Worm (Caenorhabditis elegans) whole organism, L4/young adult: ENCODE measurements around the gene R05H10.7.

Experiments
- W03F9.2 ChIP-seq: fragments of 150-350 bp; optimal IDR thresholded peaks from 2 replicates; lab custom pipeline; 2014; ENCODE audit warnings: missing biosample characterization, missing genetic modification characterization
- dao-5 ChIP-seq: sonication (generic microtip); optimal IDR thresholded peaks from 2 replicates; lab custom pipeline; 2016; ENCODE audit warnings: missing genotype, missing genetic modification characterization, moderate library complexity, missing compliant biosample characterization
- him-1 ChIP-seq: sonication (generic microtip); optimal IDR thresholded peaks from 2 replicates; lab custom pipeline; 2016; ENCODE audit warnings: missing genotype, missing genetic modification reagents, missing genetic modification characterization, missing compliant biosample characterization

R05H10.7 gene

ce11 chrII:14832055-14832454 lies 23.3 kb upstream of the R05H10.7 start:
- no peak for TF ChIP-seq him-1 (tag; lab: Kevin White, UChicago)
- TF ChIP-seq W03F9.2 (tag; lab: Kevin White, UChicago): no peak
- no peak for TF ChIP-seq dao-5 (tag; lab: Kevin White, UChicago)

- no peak for TF ChIP-seq dao-5 (tag; lab: Kevin White, UChicago)
- TF ChIP-seq him-1 (tag; lab: Kevin White, UChicago): no peak
- TF ChIP-seq W03F9.2 (tag; lab: Kevin White, UChicago): no peak
Measured at ce11 chrII:14838596-14839215, 16.6 kb upstream of the R05H10.7 start.

- TF ChIP-seq W03F9.2 (tag; lab: Kevin White, UChicago): no peak
- TF ChIP-seq him-1 (tag; lab: Kevin White, UChicago): no peak
- no peak for TF ChIP-seq dao-5 (tag; lab: Kevin White, UChicago)
Measured at ce11 chrII:14841253-14841652, 14.1 kb upstream of the R05H10.7 start.

ce11 chrII:14843016-14843415 lies 12.3 kb upstream of the R05H10.7 start, which contains the start of gene cdh-7:
cdh-7 (plus strand) TSS chrII:14843229.
- TF ChIP-seq W03F9.2 (tag; lab: Kevin White, UChicago) (no peak), dao-5 (tag; lab: Kevin White, UChicago) (no peak), him-1 (tag; lab: Kevin White, UChicago) (no peak)

ce11 chrII:14844253-14844652 lies 11.1 kb upstream of the R05H10.7 start:
- TF ChIP-seq W03F9.2 (tag; lab: Kevin White, UChicago): no peak
- TF ChIP-seq him-1 (tag; lab: Kevin White, UChicago): no peak
- no peak for TF ChIP-seq dao-5 (tag; lab: Kevin White, UChicago)

ce11 chrII:14849897-14850296 lies 5.4 kb upstream of the R05H10.7 start:
- TF ChIP-seq him-1 (tag; lab: Kevin White, UChicago) (no peak), W03F9.2 (tag; lab: Kevin White, UChicago) (no peak), dao-5 (tag; lab: Kevin White, UChicago) (no peak)

- no peak for TF ChIP-seq him-1 (tag; lab: Kevin White, UChicago)
- no peak for TF ChIP-seq dao-5 (tag; lab: Kevin White, UChicago)
- no peak for TF ChIP-seq W03F9.2 (tag; lab: Kevin White, UChicago)
Measured at ce11 chrII:14851483-14851882, 3.8 kb upstream of the R05H10.7 start, which contains the start of gene R05H10.1. R05H10.1 (plus strand) TSS chrII:14851816.

ce11 chrII:14856922-14857321 lies 1.6 kb downstream of the R05H10.7 start, which contains the start of gene rbm-28:
rbm-28 (plus strand) TSS chrII:14857259.
- TF ChIP-seq dao-5 (tag; lab: Kevin White, UChicago): no peak
- TF ChIP-seq W03F9.2 (tag; lab: Kevin White, UChicago): peak; percentile 33

ce11 chrII:14866156-14866555 lies 10.8 kb downstream of the R05H10.7 start:
- TF ChIP-seq him-1 (tag; lab: Kevin White, UChicago) (no peak), W03F9.2 (tag; lab: Kevin White, UChicago) (no peak), dao-5 (tag; lab: Kevin White, UChicago) (no peak)

ce11 chrII:14866668-14867067 lies 11.3 kb downstream of the R05H10.7 start, which contains the start of gene gpx-2:
gpx-2 (plus strand) TSS chrII:14866766.
- TF ChIP-seq W03F9.2 (tag; lab: Kevin White, UChicago): no peak
- TF ChIP-seq dao-5 (tag; lab: Kevin White, UChicago): no peak
- no peak for TF ChIP-seq him-1 (tag; lab: Kevin White, UChicago)

ce11 chrII:14867530-14867929 lies 12.2 kb downstream of the R05H10.7 start:
- TF ChIP-seq dao-5 (tag; lab: Kevin White, UChicago) (no peak), W03F9.2 (tag; lab: Kevin White, UChicago) (no peak), him-1 (tag; lab: Kevin White, UChicago) (no peak)

- TF ChIP-seq dao-5 (tag; lab: Kevin White, UChicago) (no peak), W03F9.2 (tag; lab: Kevin White, UChicago) (no peak), him-1 (tag; lab: Kevin White, UChicago) (no peak)
Measured at ce11 chrII:14869644-14870043, 14.3 kb downstream of the R05H10.7 start, which contains the start of gene R05H10.3. R05H10.3 (plus strand) TSS chrII:14869944.

ce11 chrII:14876737-14877203 lies 21.4 kb downstream of the R05H10.7 start, which contains the start of gene Y53F4A.2:
Y53F4A.2 (minus strand) TSS chrII:14877153.
- TF ChIP-seq him-1 (tag; lab: Kevin White, UChicago) (no peak), dao-5 (tag; lab: Kevin White, UChicago) (no peak), W03F9.2 (tag; lab: Kevin White, UChicago) (no peak)

- no peak for TF ChIP-seq him-1 (tag; lab: Kevin White, UChicago)
- no peak for TF ChIP-seq W03F9.2 (tag; lab: Kevin White, UChicago)
- TF ChIP-seq dao-5 (tag; lab: Kevin White, UChicago): no peak
Measured at ce11 chrII:14892515-14892914, 37.2 kb downstream of the R05H10.7 start.
